Fruit fly (Drosophila melanogaster): Measurements from ENCODE around the gene Klp98A.
A peak's percentile ranks its signal among the peaks of the same experiment; 100 is the strongest.

Klp98A gene

dm6 chr3R:27580274-27581011 lies 21.5 kb upstream of the Klp98A start:
- peak; percentile 74 for TF ChIP-seq mirr (GFP tag; optimal IDR thresholded peaks at IDR 0.05)
- no peak for TF ChIP-seq org-1 (GFP tag; optimal IDR thresholded peaks at IDR 0.05)
- peak; percentile 62 for TF ChIP-seq sug (tag; optimal IDR thresholded peaks at IDR 0.05)
- no peak for TF ChIP-seq lbe (GFP tag; optimal IDR thresholded peaks at IDR 0.05)
- no peak for TF ChIP-seq otp (GFP tag; IDR thresholded peaks at IDR 0.05)
- TF ChIP-seq phol (tag; optimal IDR thresholded peaks at IDR 0.05) = no peak
- TF ChIP-seq CG6175 (GFP tag; IDR thresholded peaks at IDR 0.05) = no peak
- TF ChIP-seq Meics (GFP tag; optimal IDR thresholded peaks at IDR 0.05) = no peak
- TF ChIP-seq CG34422 (GFP tag; IDR thresholded peaks at IDR 0.05) = no peak
- TF ChIP-seq chinmo (GFP tag; IDR thresholded peaks at IDR 0.05; ENCODE audit: partially characterized antibody) = no peak
- TF ChIP-seq CG12769 (tag; optimal IDR thresholded peaks at IDR 0.05) = peak; percentile 14
- TF ChIP-seq CG6765 (GFP tag; optimal IDR thresholded peaks at IDR 0.05) = no peak
- TF ChIP-seq PHDP (tag; optimal IDR thresholded peaks at IDR 0.05) = no peak
- TF ChIP-seq BEAF-32 (GFP tag; optimal IDR thresholded peaks at IDR 0.05) = no peak
- peak; percentile 68 for TF ChIP-seq grau (tag; optimal IDR thresholded peaks at IDR 0.05)
- no peak for TF ChIP-seq CG10267 (tag; optimal IDR thresholded peaks at IDR 0.05)
- no peak for TF ChIP-seq CG9817 (tag; optimal IDR thresholded peaks at IDR 0.05)
- no peak for TF ChIP-seq CG14965 (GFP tag; optimal IDR thresholded peaks at IDR 0.05; ENCODE audit: borderline replicate concordance)
- no peak for TF ChIP-seq Neu2 (GFP tag; optimal IDR thresholded peaks at IDR 0.05; ENCODE audit: borderline replicate concordance)
- no peak for TF ChIP-seq Bgb (GFP tag; IDR thresholded peaks at IDR 0.05; ENCODE audit: partially characterized antibody)
- TF ChIP-seq dati (GFP tag; IDR thresholded peaks at IDR 0.05) = no peak
- peak; percentile 21 for TF ChIP-seq nom (GFP tag; optimal IDR thresholded peaks at IDR 0.05)
- no peak for TF ChIP-seq CG18011 (GFP tag; optimal IDR thresholded peaks at IDR 0.05)
- TF ChIP-seq dpn (GFP tag; optimal IDR thresholded peaks at IDR 0.05) = no peak
- TF ChIP-seq nau (GFP tag; optimal IDR thresholded peaks at IDR 0.05) = peak; percentile 9
- TF ChIP-seq btn (GFP tag; optimal IDR thresholded peaks at IDR 0.05) = no peak
- no peak for TF ChIP-seq CG2129 (GFP tag; IDR thresholded peaks at IDR 0.05; ENCODE audit: partially characterized antibody)
- no peak for TF ChIP-seq D19B (GFP tag; optimal IDR thresholded peaks at IDR 0.05)
- peak in 1 of 2 experiments; percentile 81 for TF ChIP-seq Hr78 (GFP tag; optimal IDR thresholded peaks at IDR 0.05)
- no peak for TF ChIP-seq ken (GFP tag; IDR thresholded peaks at IDR 0.05)
- TF ChIP-seq CG12942 (GFP tag; optimal IDR thresholded peaks at IDR 0.05) = no peak
- TF ChIP-seq abd-A (tag; optimal IDR thresholded peaks at IDR 0.05) = peak; percentile 47
- no peak for TF ChIP-seq Scr (GFP tag; IDR thresholded peaks at IDR 0.05; ENCODE audit: partially characterized antibody)
- no peak for TF ChIP-seq gsb (GFP tag; IDR thresholded peaks at IDR 0.05)
- TF ChIP-seq Sin3A (optimal IDR thresholded peaks at IDR 0.05) = no peak
- no peak for TF ChIP-seq Dad (GFP tag; optimal IDR thresholded peaks at IDR 0.05)
- TF ChIP-seq Abd-B (GFP tag; optimal IDR thresholded peaks at IDR 0.05) = no peak
- TF ChIP-seq trh (GFP tag; optimal IDR thresholded peaks at IDR 0.05) = no peak
- no peak for TF ChIP-seq oc (tag; optimal IDR thresholded peaks at IDR 0.05)
- TF ChIP-seq CG34224 (GFP tag; IDR thresholded peaks at IDR 0.05; ENCODE audit: partially characterized antibody) = no peak
- TF ChIP-seq vvl (GFP tag; IDR thresholded peaks at IDR 0.05) = no peak
- TF ChIP-seq slbo (GFP tag; IDR thresholded peaks at IDR 0.05) = no peak
- no peak for TF ChIP-seq CG2678 (tag; optimal IDR thresholded peaks at IDR 0.05)
- TF ChIP-seq cg (GFP tag; optimal IDR thresholded peaks at IDR 0.05) = peak; percentile 84
- no peak for TF ChIP-seq CG8765 (GFP tag; IDR thresholded peaks at IDR 0.05)
- no peak for TF ChIP-seq corto (GFP tag; optimal IDR thresholded peaks at IDR 0.05)
- no peak for TF ChIP-seq CG8924 (tag; optimal IDR thresholded peaks at IDR 0.05)
- TF ChIP-seq Med (GFP tag) = no peak
- TF ChIP-seq yki (optimal IDR thresholded peaks at IDR 0.05) = peak; percentile 42
